Worm (Caenorhabditis elegans) whole organism, L2 larva: ENCODE measurements around the gene C14B1.2.

ENCODE experiments used
- R02D3.7 ChIP-seq: fragments of 150-350 bp; optimal IDR thresholded peaks from 2 replicates; lab custom pipeline; 2014; ENCODE audit warnings: missing biosample characterization, missing genetic modification characterization
- ama-1 ChIP-seq: fragments of 150-350 bp; optimal IDR thresholded peaks from 2 replicates; lab custom pipeline; 2018; ENCODE audit warnings: inconsistent platforms
- blmp-1 ChIP-seq: sonication (generic microtip); optimal IDR thresholded peaks from 2 replicates; lab custom pipeline; 2017; ENCODE audit warnings: missing genetic modification characterization, mild to moderate bottlenecking, missing compliant biosample characterization, antibody characterized with exemption, moderate library complexity; ENCODE audit not compliant: insufficient read depth
- elt-1 ChIP-seq: fragments of 150-350 bp; optimal IDR thresholded peaks from 2 replicates; lab custom pipeline; 2014; ENCODE audit warnings: missing biosample characterization, missing genetic modification characterization
- lin-39 ChIP-seq: fragments of 150-350 bp; optimal IDR thresholded peaks from 2 replicates; lab custom pipeline; 2014; ENCODE audit warnings: missing biosample characterization, missing genetic modification reagents, missing genetic modification characterization
- lsy-2 ChIP-seq, 2 experiments: fragments of 150-350 bp in 1 of 2; sonication (generic microtip) in 1 of 2; optimal IDR thresholded peaks; 2 replicates each; lab custom pipeline; 2014 to 2017; ENCODE audit warnings: missing biosample characterization in 2 of 2, missing genetic modification characterization in 2 of 2
- nhr-25 ChIP-seq: fragments of 150-350 bp; sonication (generic microtip); optimal IDR thresholded peaks from 3 replicates; lab custom pipeline; 2014; ENCODE audit warnings: missing biosample characterization, missing genetic modification characterization
- nhr-77 ChIP-seq: fragments of 150-350 bp; optimal IDR thresholded peaks from 2 replicates; lab custom pipeline; 2014; ENCODE audit warnings: missing biosample characterization, missing genetic modification characterization
- skn-1 ChIP-seq: sonication (generic microtip); optimal IDR thresholded peaks from 2 replicates; lab custom pipeline; 2017; ENCODE audit warnings: missing biosample characterization, missing genetic modification characterization
- zag-1 ChIP-seq: fragments of 150-350 bp; optimal IDR thresholded peaks from 2 replicates; lab custom pipeline; 2014; ENCODE audit warnings: missing biosample characterization, missing genetic modification characterization
- ztf-1 ChIP-seq: fragments of 200-800 bp; sonication (Bioruptor generic); conservative IDR thresholded peaks from 2 replicates; pipeline ENCODE4 v1.3.6; 2022; ENCODE audit warnings: missing genetic modification characterization, missing compliant biosample characterization

ce11 chrIII:3674149-3674548 is 27.9 kb upstream of the C14B1.2 start:
- TF ChIP-seq ama-1 (lab: Kevin White, UChicago), result no peak
- TF ChIP-seq nhr-77, result no peak
- TF ChIP-seq R02D3.7 (tag; lab: Kevin White, UChicago), result no peak
- no peak for TF ChIP-seq nhr-25 (tag; lab: Kevin White, UChicago)
- no peak for TF ChIP-seq ztf-1 (GFP tag; lab: Robert Waterston, UW)
- no peak for TF ChIP-seq lsy-2 (tag; optimal IDR thresholded peaks at IDR 0.05; lab: Kevin White, UChicago)
- no peak for TF ChIP-seq skn-1
- no peak for TF ChIP-seq lin-39
- no peak for TF ChIP-seq zag-1 (tag; lab: Kevin White, UChicago)
- no peak for TF ChIP-seq blmp-1 (tag; lab: Kevin White, UChicago)
- no peak for TF ChIP-seq elt-1 (tag; lab: Kevin White, UChicago)
